Fruit fly (Drosophila melanogaster) Kc167 (cell line): ENCODE results near the gene spri.

Experiments used
- Myc ChIP-seq: fragments of >200 bp; optimal IDR thresholded peaks from 2 replicates; lab custom pipeline; 2017; ENCODE audit warnings: missing external identifiers
- Sin3A ChIP-seq: fragments of >200 bp; optimal IDR thresholded peaks from 2 replicates; lab custom pipeline; 2018; ENCODE audit warnings: missing external identifiers
- h ChIP-seq: fragments of >200 bp; optimal IDR thresholded peaks from 3 replicates; lab custom pipeline; 2018; ENCODE audit warnings: missing external identifiers
- insv ChIP-seq: fragments of >200 bp; optimal IDR thresholded peaks from 3 replicates; lab custom pipeline; 2018; ENCODE audit warnings: missing external identifiers
- psq ChIP-seq: fragments of >200 bp; optimal IDR thresholded peaks from 2 replicates; lab custom pipeline; 2017; ENCODE audit warnings: missing external identifiers
- ttk ChIP-seq: sonication (Bioruptor generic); optimal IDR thresholded peaks from 2 replicates; lab custom pipeline; 2017; ENCODE audit warnings: missing external identifiers

DNA sequence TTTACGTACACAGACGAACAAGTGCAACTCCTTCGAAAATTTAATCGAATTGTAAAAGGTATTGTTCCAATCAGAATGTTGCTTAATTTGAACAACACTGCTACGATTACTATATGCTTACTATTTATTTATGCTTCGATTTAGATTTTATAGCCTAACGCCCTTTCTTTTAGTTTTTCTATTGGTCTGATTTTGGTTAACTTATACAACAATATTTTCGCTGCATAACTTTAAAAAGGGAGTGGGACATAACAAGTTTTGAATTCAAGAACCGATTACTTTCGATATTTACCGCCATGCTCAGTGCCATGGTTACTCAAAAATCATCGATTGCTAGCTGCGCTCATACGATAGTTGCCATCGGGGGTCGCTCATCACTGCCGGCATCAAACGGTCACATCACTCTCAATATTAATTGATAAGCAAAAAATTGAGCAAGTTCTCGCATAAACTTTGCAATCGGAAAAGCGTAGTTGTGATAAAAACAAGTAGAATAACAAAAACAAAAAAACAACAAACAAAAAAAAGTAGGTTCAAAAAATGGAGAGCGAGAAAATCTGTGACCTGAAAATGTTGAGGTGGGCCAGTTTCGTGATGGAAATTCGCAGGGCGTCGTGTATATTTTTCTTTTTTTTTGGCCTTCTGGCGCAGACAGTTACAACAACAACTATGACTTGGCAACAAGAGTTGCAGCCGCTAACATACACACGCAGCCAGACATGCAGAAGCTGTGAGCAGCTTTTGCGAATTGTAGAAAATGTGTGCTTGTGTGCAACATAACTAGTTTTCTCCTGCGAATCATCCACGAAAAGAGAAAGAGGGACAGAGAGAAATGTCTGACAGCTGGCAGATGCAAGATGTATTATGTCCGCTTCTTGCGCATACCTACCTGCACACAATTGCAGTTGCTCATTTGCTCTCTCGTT is 106.5 kb downstream of the spri start, which contains the start of the genes CG2887 and PPP4R2r:
- TF ChIP-seq h (no peak), psq (lab: Kevin White, UChicago) (no peak), Sin3A (lab: Kevin White, UChicago) (no peak), Myc (no peak), ttk (lab: Kevin White, UChicago) (no peak), insv (lab: Kevin White, UChicago) (no peak)
